Worm (Caenorhabditis elegans) whole organism, midembryonic: ENCODE results near the gene fbxb-35.

ENCODE experiments used
- T22C8.4 ChIP-seq: fragments of 200-800 bp; sonication (Bioruptor generic); IDR thresholded peaks from 2 replicates; pipeline ENCODE4 v1.3.6; 2022; ENCODE audit warnings: missing genetic modification characterization, missing compliant biosample characterization
- cog-1 ChIP-seq: sonication (generic microtip); optimal IDR thresholded peaks from 2 replicates; lab custom pipeline; 2016; ENCODE audit warnings: missing genetic modification characterization, missing compliant biosample characterization
- flt-1 ChIP-seq: fragments of 200-800 bp; sonication (Bioruptor generic); IDR thresholded peaks from 2 replicates; pipeline ENCODE4 v1.3.6; 2022; ENCODE audit warnings: missing genetic modification characterization, missing compliant biosample characterization
- klf-2 ChIP-seq: fragments of 200-800 bp; sonication (Bioruptor generic); conservative IDR thresholded peaks from 2 replicates; pipeline ENCODE4 v1.3.6; 2022; ENCODE audit warnings: missing genetic modification reagents, missing genetic modification characterization, missing compliant biosample characterization
- med-1 ChIP-seq: sonication (generic microtip); optimal IDR thresholded peaks from 2 replicates; lab custom pipeline; 2017; ENCODE audit warnings: missing genetic modification characterization, mild to moderate bottlenecking, missing compliant biosample characterization, antibody characterized with exemption, missing genetic modification reagents; ENCODE audit not compliant: insufficient read depth
- ref-1 ChIP-seq: fragments of 200-800 bp; sonication (Bioruptor generic); conservative IDR thresholded peaks from 2 replicates; pipeline ENCODE4 v1.3.6; 2022; ENCODE audit warnings: missing genetic modification reagents, missing genetic modification characterization, missing compliant biosample characterization
- tab-1 ChIP-seq: fragments of 200-800 bp; sonication (Bioruptor generic); IDR thresholded peaks from 2 replicates; pipeline ENCODE4 v1.3.6; 2022; ENCODE audit warnings: missing genetic modification characterization, missing compliant biosample characterization
- ztf-23 ChIP-seq: fragments of 200-800 bp; sonication (Bioruptor generic); IDR thresholded peaks from 2 replicates; pipeline ENCODE4 v1.3.6; 2022; ENCODE audit warnings: missing genetic modification reagents, missing genetic modification characterization, missing compliant biosample characterization
- ztf-29 ChIP-seq: fragments of 200-800 bp; sonication (Bioruptor generic); IDR thresholded peaks from 2 replicates; pipeline ENCODE4 v1.3.6; 2022; ENCODE audit warnings: missing genetic modification reagents, missing genetic modification characterization, missing compliant biosample characterization

ce11 chrII:2028712-2029111 is 22.8 kb upstream of the fbxb-35 start, which contains the start of gene bath-1:
- TF ChIP-seq ref-1 (GFP tag; lab: Robert Waterston, UW) (no peak), ztf-23 (no peak), klf-2 (GFP tag; lab: Robert Waterston, UW) (no peak), cog-1 (no peak), med-1 (no peak), T22C8.4 (GFP tag; lab: Robert Waterston, UW) (no peak), flt-1 (GFP tag; lab: Robert Waterston, UW) (no peak), tab-1 (GFP tag; lab: Robert Waterston, UW) (no peak), ztf-29 (GFP tag; lab: Robert Waterston, UW) (no peak)
